Worm (Caenorhabditis elegans) whole organism, mixed stage, embryonic: ENCODE data around the gene sft-1.

ENCODE experiments used
- bed-3 ChIP-seq: fragments of 200-800 bp; sonication (Bioruptor generic); optimal IDR thresholded peaks from 3 replicates; lab custom pipeline; 2018; ENCODE audit warnings: mild to moderate bottlenecking, missing genetic modification characterization, moderate library complexity, missing compliant biosample characterization
- blmp-1 ChIP-seq: fragments of 150-350 bp; optimal IDR thresholded peaks from 2 replicates; lab custom pipeline; 2014; ENCODE audit warnings: missing biosample characterization, missing genetic modification characterization
- ceh-39 ChIP-seq: fragments of 150-350 bp; optimal IDR thresholded peaks from 2 replicates; lab custom pipeline; 2014; ENCODE audit warnings: missing biosample characterization, missing genetic modification characterization
- ceh-43 ChIP-seq: fragments of 200-800 bp; sonication (Bioruptor generic); optimal IDR thresholded peaks from 2 replicates; lab custom pipeline; 2018; ENCODE audit warnings: mild to moderate bottlenecking, missing genetic modification characterization, moderate library complexity, missing compliant biosample characterization
- ceh-83 ChIP-seq: fragments of 200-800 bp; sonication (Bioruptor generic); optimal IDR thresholded peaks from 2 replicates; lab custom pipeline; 2018; ENCODE audit warnings: mild to moderate bottlenecking, missing genetic modification characterization, missing compliant biosample characterization
- ces-1 ChIP-seq: fragments of 150-350 bp; optimal IDR thresholded peaks from 2 replicates; lab custom pipeline; 2014; ENCODE audit warnings: missing biosample characterization, missing genetic modification reagents, missing genetic modification characterization
- cnd-1 ChIP-seq: fragments of 200-800 bp; sonication (Bioruptor generic); optimal IDR thresholded peaks from 2 replicates; lab custom pipeline; 2018; ENCODE audit warnings: mild to moderate bottlenecking, missing genetic modification characterization, missing compliant biosample characterization
- drap-1 ChIP-seq: fragments of 200-800 bp; sonication (Bioruptor generic); optimal IDR thresholded peaks from 3 replicates; lab custom pipeline; 2018; ENCODE audit warnings: mild to moderate bottlenecking, missing genetic modification characterization, missing compliant biosample characterization
- elt-3 ChIP-seq: fragments of 150-350 bp; optimal IDR thresholded peaks from 2 replicates; lab custom pipeline; 2014; ENCODE audit warnings: missing biosample characterization, missing genetic modification characterization
- flh-1 ChIP-seq: fragments of 200-800 bp; sonication (Bioruptor generic); optimal IDR thresholded peaks from 2 replicates; lab custom pipeline; 2018; ENCODE audit warnings: mild to moderate bottlenecking, missing genetic modification characterization, moderate library complexity, missing compliant biosample characterization
- ham-2 ChIP-seq: fragments of 200-800 bp; sonication (Bioruptor generic); optimal IDR thresholded peaks from 2 replicates; lab custom pipeline; 2018; ENCODE audit warnings: mild to moderate bottlenecking, missing genetic modification characterization, missing compliant biosample characterization
- hlh-1 ChIP-seq: fragments of 150-350 bp; optimal IDR thresholded peaks from 2 replicates; lab custom pipeline; 2014; ENCODE audit warnings: missing biosample characterization, missing genetic modification reagents, missing genetic modification characterization
- lin-13 ChIP-seq: fragments of 150-350 bp; optimal IDR thresholded peaks from 2 replicates; lab custom pipeline; 2014; ENCODE audit warnings: missing biosample characterization, missing genetic modification characterization
- lin-32 ChIP-seq: fragments of 200-800 bp; sonication (Bioruptor generic); optimal IDR thresholded peaks from 2 replicates; lab custom pipeline; 2018; ENCODE audit warnings: mild to moderate bottlenecking, missing genetic modification characterization, missing compliant biosample characterization
- lsy-2 ChIP-seq: fragments of 150-350 bp; optimal IDR thresholded peaks from 2 replicates; lab custom pipeline; 2014; ENCODE audit warnings: missing biosample characterization, missing genetic modification characterization
- mep-1 ChIP-seq: fragments of 150-350 bp; optimal IDR thresholded peaks from 2 replicates; lab custom pipeline; 2017; ENCODE audit warnings: missing biosample characterization, missing genetic modification reagents, missing genetic modification characterization, inconsistent platforms
- mls-2 ChIP-seq: sonication (generic microtip); optimal IDR thresholded peaks from 2 replicates; lab custom pipeline; 2016; ENCODE audit warnings: mild to moderate bottlenecking, missing genetic modification characterization, moderate library complexity, missing compliant biosample characterization
- nhr-2 ChIP-seq: fragments of 150-350 bp; optimal IDR thresholded peaks from 2 replicates; lab custom pipeline; 2014; ENCODE audit warnings: missing biosample characterization, missing genetic modification characterization
- nhr-237 ChIP-seq: fragments of 150-350 bp; optimal IDR thresholded peaks from 2 replicates; lab custom pipeline; 2014; ENCODE audit warnings: missing biosample characterization, missing genetic modification characterization
- nhr-28 ChIP-seq: fragments of 150-350 bp; optimal IDR thresholded peaks from 2 replicates; lab custom pipeline; 2014; ENCODE audit warnings: missing biosample characterization, missing genetic modification characterization
- nhr-76 ChIP-seq: sonication (generic microtip); optimal IDR thresholded peaks from 2 replicates; lab custom pipeline; 2017; ENCODE audit warnings: missing biosample characterization, missing genetic modification characterization
- pha-4 ChIP-seq: fragments of 150-350 bp; optimal IDR thresholded peaks from 2 replicates; lab custom pipeline; 2018; ENCODE audit warnings: missing biosample characterization, missing genetic modification reagents, missing genetic modification characterization
- sem-2 ChIP-seq: fragments of 200-800 bp; sonication (Bioruptor generic); optimal IDR thresholded peaks from 2 replicates; lab custom pipeline; 2018; ENCODE audit warnings: mild to moderate bottlenecking, missing genetic modification characterization, missing compliant biosample characterization
- snpc-4 ChIP-seq: fragments of 150-350 bp; optimal IDR thresholded peaks from 2 replicates; lab custom pipeline; 2014; ENCODE audit warnings: missing biosample characterization, missing genetic modification characterization
- tbx-8 ChIP-seq: fragments of 200-800 bp; sonication (Bioruptor generic); optimal IDR thresholded peaks from 2 replicates; lab custom pipeline; 2018; ENCODE audit warnings: mild to moderate bottlenecking, missing genetic modification characterization, moderate library complexity, missing compliant biosample characterization
- unc-120 ChIP-seq: sonication (generic microtip); optimal IDR thresholded peaks from 2 replicates; lab custom pipeline; 2017; ENCODE audit warnings: missing genetic modification characterization, missing compliant biosample characterization; ENCODE audit not compliant: poor library complexity, severe bottlenecking
- unc-39 ChIP-seq: fragments of 150-350 bp; optimal IDR thresholded peaks from 2 replicates; lab custom pipeline; 2014; ENCODE audit warnings: missing biosample characterization, missing genetic modification characterization
- unc-62 ChIP-seq: fragments of 150-350 bp; optimal IDR thresholded peaks from 2 replicates; lab custom pipeline; 2014; ENCODE audit warnings: missing biosample characterization, missing genetic modification reagents, missing genetic modification characterization

sft-1 gene

DNA sequence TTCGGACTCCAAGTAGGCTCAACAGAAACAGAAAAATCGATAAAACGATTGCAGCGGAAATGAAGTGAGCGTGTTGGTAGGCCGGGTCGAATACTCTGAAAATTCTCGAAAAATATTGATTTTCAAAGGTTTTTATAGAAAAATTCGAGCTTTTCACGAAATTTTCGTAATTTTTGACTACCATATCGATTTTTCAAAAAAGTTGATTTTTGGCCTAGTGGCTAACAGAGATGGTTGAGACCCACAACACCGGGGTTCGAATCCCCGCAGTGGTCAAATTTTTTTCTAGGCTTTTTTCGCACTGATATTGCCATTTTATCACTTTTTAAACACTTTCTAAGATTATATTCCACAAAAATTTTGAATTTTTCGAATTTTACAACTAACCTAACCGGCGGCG is 22.3 kb downstream of the sft-1 start:
- TF ChIP-seq ceh-43 (no peak), nhr-28 (tag; lab: Kevin White, UChicago) (no peak), lin-32 (GFP tag; lab: Kevin White, UChicago) (no peak), drap-1 (GFP tag; lab: Kevin White, UChicago) (no peak), tbx-8 (GFP tag; lab: Kevin White, UChicago) (no peak), unc-120 (no peak), unc-39 (no peak)
- TF ChIP-seq, all 35 proteins: peak for 0

DNA sequence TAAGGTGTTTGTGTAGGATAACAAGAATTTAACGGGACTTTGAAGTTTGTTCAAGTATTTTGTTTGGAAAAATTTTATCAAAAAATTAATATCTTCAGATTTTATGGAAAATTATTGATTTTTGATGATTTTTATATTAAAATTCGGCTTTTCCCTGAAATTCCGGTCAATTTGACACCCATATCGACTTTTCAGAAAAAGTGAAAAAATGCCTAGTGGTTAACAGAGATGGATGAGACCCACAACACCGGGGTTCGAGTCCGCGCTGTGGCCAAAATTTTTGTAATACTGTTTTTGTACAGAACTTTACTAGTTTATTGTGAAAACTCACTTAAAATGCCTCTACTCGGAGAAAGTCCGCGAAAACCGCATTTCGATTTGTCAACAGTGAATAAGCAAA is 23.1 kb downstream of the sft-1 start:
- TF ChIP-seq nhr-28 (tag; lab: Kevin White, UChicago) (no peak), bed-3 (no peak), sem-2 (no peak), ces-1 (no peak), mls-2 (no peak), nhr-2 (tag; lab: Kevin White, UChicago) (no peak), unc-62 (no peak), ceh-43 (no peak)

DNA sequence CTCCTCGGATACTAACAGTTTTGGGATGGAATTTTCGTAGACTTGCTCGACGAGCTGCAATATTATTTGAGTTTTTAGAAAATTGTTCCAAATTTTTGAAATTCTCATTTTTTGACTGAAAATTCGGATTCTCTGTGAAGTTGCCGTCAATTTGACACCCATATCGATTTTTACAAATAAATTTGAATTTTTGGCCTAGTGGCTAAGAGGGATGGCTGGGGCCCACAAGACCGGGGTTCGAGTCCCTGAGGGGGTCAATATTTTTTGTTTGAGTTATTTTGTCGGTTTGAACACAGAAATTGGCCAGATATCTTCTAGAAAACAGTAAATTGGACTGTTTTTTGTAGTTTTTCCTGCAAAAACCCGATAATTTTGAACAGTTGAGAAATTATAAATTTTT is 24.1 kb downstream of the sft-1 start:
- TF ChIP-seq ceh-43 (no peak), nhr-76 (no peak)

- TF ChIP-seq elt-3 (tag; lab: Kevin White, UChicago): no peak
- TF ChIP-seq ceh-43: no peak
- TF ChIP-seq nhr-2 (tag; lab: Kevin White, UChicago): no peak
- no peak for TF ChIP-seq tbx-8 (GFP tag; lab: Kevin White, UChicago)
- TF ChIP-seq blmp-1 (tag; lab: Kevin White, UChicago): no peak
- no peak for TF ChIP-seq nhr-76
- TF ChIP-seq cnd-1: no peak
- no peak for TF ChIP-seq ceh-39 (tag; lab: Kevin White, UChicago)
These were observed 25.1 kb downstream of the sft-1 start for ce11 chrIII:3111534-3111933.

DNA sequence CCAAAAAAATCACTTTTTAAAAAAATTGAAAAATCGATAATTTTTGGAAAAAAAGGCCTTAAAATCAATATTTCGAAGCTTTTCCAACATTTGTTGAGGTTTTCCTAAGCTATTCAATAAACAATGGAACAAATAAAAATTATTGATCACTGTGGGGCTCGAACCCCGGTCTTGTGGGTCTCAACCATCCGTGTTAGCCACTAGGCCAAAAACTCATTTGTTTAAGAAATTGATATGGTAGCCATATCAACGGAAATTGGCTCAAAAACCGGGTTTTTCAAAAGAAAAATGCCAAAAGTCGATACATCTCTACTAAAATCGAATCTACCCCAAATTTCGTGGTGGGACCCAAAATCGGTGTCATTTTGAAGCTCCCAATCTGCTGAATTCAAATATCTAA is 25.5 kb downstream of the sft-1 start:
- TF ChIP-seq unc-120 (no peak), lin-13 (tag; lab: Kevin White, UChicago) (no peak), elt-3 (tag; lab: Kevin White, UChicago) (no peak), mep-1 (tag; lab: Kevin White, UChicago) (no peak), hlh-1 (no peak), blmp-1 (tag; lab: Kevin White, UChicago) (no peak), ham-2 (GFP tag; lab: Kevin White, UChicago) (no peak), lin-32 (GFP tag; lab: Kevin White, UChicago) (no peak), ces-1 (no peak), cnd-1 (no peak)

- TF ChIP-seq unc-39 (no peak), ces-1 (no peak), mep-1 (tag; lab: Kevin White, UChicago) (no peak), nhr-76 (no peak), lsy-2 (no peak), cnd-1 (no peak), mls-2 (no peak), nhr-28 (tag; lab: Kevin White, UChicago) (no peak), nhr-237 (tag; lab: Kevin White, UChicago) (no peak), hlh-1 (no peak), ham-2 (GFP tag; lab: Kevin White, UChicago) (no peak)
These were observed 26.1 kb downstream of the sft-1 start for ce11 chrIII:3112616-3113015.

ce11 chrIII:3116969-3117368 is 30.5 kb downstream of the sft-1 start:
- TF ChIP-seq mls-2 (no peak), ham-2 (GFP tag; lab: Kevin White, UChicago) (no peak), tbx-8 (GFP tag; lab: Kevin White, UChicago) (no peak), ceh-83 (no peak), unc-120 (no peak)

ce11 chrIII:3119972-3120371 is 33.5 kb downstream of the sft-1 start:
- TF ChIP-seq unc-39 (no peak), cnd-1 (no peak), snpc-4 (tag; lab: Kevin White, UChicago) (no peak), blmp-1 (tag; lab: Kevin White, UChicago) (no peak), ces-1 (no peak), flh-1 (GFP tag; lab: Kevin White, UChicago) (no peak), pha-4 (no peak), lsy-2 (no peak), unc-120 (no peak), ceh-43 (no peak), mls-2 (no peak)
- TF ChIP-seq, all 35 proteins: peak for 0
